Worm (Caenorhabditis elegans): Measurements from ENCODE around the gene F02D10.6.

DNA sequence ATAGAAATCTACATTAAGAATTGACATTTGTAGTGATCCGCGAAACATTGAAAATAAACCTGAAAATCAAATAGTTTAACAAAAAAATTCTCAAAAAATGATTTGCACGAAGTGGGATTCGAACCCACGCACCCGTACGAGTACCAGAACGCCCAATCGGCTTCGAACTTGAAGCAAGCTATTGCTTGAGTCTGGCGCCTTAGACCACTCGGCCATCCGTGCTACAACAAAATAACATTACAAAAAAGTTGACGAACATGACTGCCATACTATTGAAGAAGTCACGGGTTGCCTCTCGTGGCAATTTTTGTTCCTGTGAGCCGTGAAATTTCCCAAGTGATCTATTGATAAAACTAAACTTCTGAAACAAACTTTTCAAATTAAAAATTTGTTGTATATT, 8.2 kb downstream of the F02D10.6 start:
- TF ChIP-seq hlh-15 (tag; optimal IDR thresholded peaks at IDR 0.05): no peak
- no peak for TF ChIP-seq hlh-13 (GFP tag; optimal IDR thresholded peaks at IDR 0.05)
- TF ChIP-seq syd-9 (tag; optimal IDR thresholded peaks at IDR 0.05): no peak
- no peak for TF ChIP-seq unc-86 (tag; optimal IDR thresholded peaks at IDR 0.05)
